1 worm cellular context compared by ENCODE assay signal in the genomic region with DNA sequence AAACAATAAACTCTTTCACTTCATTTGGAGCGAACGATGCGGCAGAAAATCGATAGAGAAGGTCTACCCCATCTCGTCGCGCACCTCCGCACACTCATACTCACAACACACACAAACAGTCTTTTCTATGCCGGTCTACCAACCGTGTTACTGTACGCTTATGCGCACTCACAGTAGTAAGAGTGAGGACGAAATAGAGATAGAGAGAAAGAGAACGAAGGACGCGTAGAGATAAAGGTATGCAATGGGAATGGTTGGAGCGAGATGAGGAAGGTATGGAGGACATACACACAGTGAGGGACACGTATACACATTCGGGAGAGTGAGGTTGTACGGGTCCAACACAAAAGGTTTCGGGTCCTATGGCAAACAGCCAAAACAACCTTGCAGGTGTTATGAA.
TF ChIP-seq lines count a peak whose summit lies in the region.

No protein-coding gene starts in this region.

TF ChIP-seq in whole organism, L1 larva, 84 proteins besides CTCF, POLR2A, EP300 and RAD21 (continued from another document):
- TF ChIP-seq nhr-47 (tag; optimal IDR thresholded peaks at IDR 0.05; lab: Kevin White, UChicago) = no peak
